Worm (Caenorhabditis elegans) whole organism, L2 larva: ENCODE measurements around the gene glna-2.

Source experiments
- C34F6.9 ChIP-seq: fragments of 150-350 bp; optimal IDR thresholded peaks from 2 replicates; lab custom pipeline; 2014; ENCODE audit warnings: missing biosample characterization, missing genetic modification characterization
- F13H6.1 ChIP-seq: sonication (generic microtip); optimal IDR thresholded peaks from 2 replicates; lab custom pipeline; 2016; ENCODE audit warnings: missing genetic modification characterization, missing compliant biosample characterization
- R02D3.7 ChIP-seq: fragments of 150-350 bp; optimal IDR thresholded peaks from 2 replicates; lab custom pipeline; 2014; ENCODE audit warnings: missing biosample characterization, missing genetic modification characterization
- Y55F3AM.14 ChIP-seq: fragments of 200-800 bp; sonication (Bioruptor generic); optimal IDR thresholded peaks from 2 replicates; lab custom pipeline; 2018; ENCODE audit warnings: mild to moderate bottlenecking, missing genetic modification characterization, missing compliant biosample characterization
- ZK546.5 ChIP-seq: sonication (generic microtip); optimal IDR thresholded peaks from 2 replicates; lab custom pipeline; 2017; ENCODE audit warnings: missing biosample characterization, missing genetic modification characterization
- ama-1 ChIP-seq: fragments of 150-350 bp; optimal IDR thresholded peaks from 2 replicates; lab custom pipeline; 2018; ENCODE audit warnings: inconsistent platforms
- ceh-82 ChIP-seq: fragments of 150-350 bp; optimal IDR thresholded peaks from 2 replicates; lab custom pipeline; 2014; ENCODE audit warnings: missing biosample characterization, missing genetic modification characterization
- crh-2 ChIP-seq: sonication (generic microtip); optimal IDR thresholded peaks from 2 replicates; lab custom pipeline; 2017; ENCODE audit warnings: missing biosample characterization, missing genetic modification characterization
- dmd-4 ChIP-seq: sonication (generic microtip); optimal IDR thresholded peaks from 2 replicates; lab custom pipeline; 2017; ENCODE audit warnings: missing biosample characterization, missing genetic modification characterization
- egl-27 ChIP-seq: sonication (generic microtip); optimal IDR thresholded peaks from 3 replicates; lab custom pipeline; 2017; ENCODE audit warnings: missing biosample characterization, missing genetic modification reagents, missing genetic modification characterization
- elt-1 ChIP-seq: fragments of 150-350 bp; optimal IDR thresholded peaks from 2 replicates; lab custom pipeline; 2014; ENCODE audit warnings: missing biosample characterization, missing genetic modification characterization
- elt-3 ChIP-seq: sonication (generic microtip); optimal IDR thresholded peaks from 2 replicates; lab custom pipeline; 2017; ENCODE audit warnings: missing biosample characterization, missing genetic modification characterization
- fos-1 ChIP-seq: fragments of 150-350 bp; optimal IDR thresholded peaks from 2 replicates; lab custom pipeline; 2014; ENCODE audit warnings: missing biosample characterization, missing genetic modification characterization
- lin-13 ChIP-seq: fragments of 150-350 bp; optimal IDR thresholded peaks from 2 replicates; lab custom pipeline; 2014; ENCODE audit warnings: missing biosample characterization, missing genetic modification reagents, missing genetic modification characterization
- mbf-1 ChIP-seq: sonication (generic microtip); optimal IDR thresholded peaks from 2 replicates; lab custom pipeline; 2017; ENCODE audit warnings: missing biosample characterization, missing genetic modification characterization
- mdl-1 ChIP-seq, 2 experiments: fragments of 150-350 bp in 1 of 2; sonication (generic microtip) in 1 of 2; optimal IDR thresholded peaks; 2 replicates each; lab custom pipeline; 2017; ENCODE audit warnings: missing biosample characterization in 2 of 2, missing genetic modification characterization in 2 of 2
- nhr-10 ChIP-seq: sonication (generic microtip); optimal IDR thresholded peaks from 2 replicates; lab custom pipeline; 2017; ENCODE audit warnings: missing biosample characterization, missing genetic modification characterization
- nhr-11 ChIP-seq: fragments of 150-350 bp; optimal IDR thresholded peaks from 2 replicates; lab custom pipeline; 2014; ENCODE audit warnings: missing biosample characterization, missing genetic modification characterization
- nhr-12 ChIP-seq: fragments of 150-350 bp; optimal IDR thresholded peaks from 2 replicates; lab custom pipeline; 2014; ENCODE audit warnings: missing biosample characterization, missing genetic modification characterization
- nhr-21 ChIP-seq: fragments of 150-350 bp; optimal IDR thresholded peaks from 2 replicates; lab custom pipeline; 2014; ENCODE audit warnings: missing biosample characterization, missing genetic modification characterization
- nhr-237 ChIP-seq: fragments of 150-350 bp; optimal IDR thresholded peaks from 2 replicates; lab custom pipeline; 2014; ENCODE audit warnings: missing biosample characterization, missing genetic modification characterization
- sem-4 ChIP-seq: fragments of 150-350 bp; optimal IDR thresholded peaks from 2 replicates; lab custom pipeline; 2014; ENCODE audit warnings: missing biosample characterization, missing genetic modification reagents, missing genetic modification characterization
- sma-3 ChIP-seq: sonication (generic microtip); optimal IDR thresholded peaks from 2 replicates; lab custom pipeline; 2016; ENCODE audit warnings: missing genetic modification reagents, missing genetic modification characterization, missing compliant biosample characterization
- sma-9 ChIP-seq, 2 experiments: fragments of 150-350 bp in 1 of 2; sonication (generic microtip) in 1 of 2; optimal IDR thresholded peaks; 2 replicates each; lab custom pipeline; 2014 to 2016; ENCODE audit warnings: missing genetic modification characterization in 2 of 2, mild to moderate bottlenecking in 1 of 2, missing biosample characterization in 1 of 2, missing compliant biosample characterization in 1 of 2, missing genetic modification reagents in 1 of 2, moderate library complexity in 1 of 2
- snpc-4 ChIP-seq: fragments of 150-350 bp; optimal IDR thresholded peaks from 2 replicates; lab custom pipeline; 2014; ENCODE audit warnings: missing biosample characterization, missing genetic modification characterization
- unc-39 ChIP-seq: fragments of 150-350 bp; optimal IDR thresholded peaks from 2 replicates; lab custom pipeline; 2014; ENCODE audit warnings: missing biosample characterization, missing genetic modification characterization
- unc-55 ChIP-seq: fragments of 150-350 bp; sonication (generic microtip); optimal IDR thresholded peaks from 3 replicates; lab custom pipeline; 2014; ENCODE audit warnings: missing biosample characterization, missing genetic modification reagents, missing genetic modification characterization
- unc-62 ChIP-seq: fragments of 150-350 bp; optimal IDR thresholded peaks from 2 replicates; lab custom pipeline; 2014; ENCODE audit warnings: missing biosample characterization, missing genetic modification reagents, missing genetic modification characterization
- ztf-4 ChIP-seq: fragments of 150-350 bp; optimal IDR thresholded peaks from 2 replicates; lab custom pipeline; 2014; ENCODE audit warnings: missing biosample characterization, missing genetic modification characterization

The glna-2 gene

ce11 chrII:8057911-8058310, 49.5 kb downstream of the glna-2 start:
- TF ChIP-seq nhr-21 (tag; lab: Kevin White, UChicago) (no peak), nhr-10 (no peak), fos-1 (tag; lab: Kevin White, UChicago) (no peak), crh-2 (tag; lab: Kevin White, UChicago) (no peak), ztf-4 (tag; lab: Kevin White, UChicago) (no peak), lin-13 (GFP tag; lab: Kevin White, UChicago) (no peak), unc-62 (GFP tag; lab: Kevin White, UChicago) (no peak), sem-4 (tag; lab: Kevin White, UChicago) (no peak), Y55F3AM.14 (no peak), C34F6.9 (tag; lab: Kevin White, UChicago) (no peak), unc-39 (tag; lab: Kevin White, UChicago) (no peak), nhr-12 (tag; lab: Kevin White, UChicago) (no peak), sma-3 (GFP tag; lab: Kevin White, UChicago) (no peak), ZK546.5 (no peak), dmd-4 (tag; lab: Kevin White, UChicago) (no peak), unc-55 (GFP tag; lab: Kevin White, UChicago) (no peak), mbf-1 (tag; lab: Kevin White, UChicago) (no peak), snpc-4 (tag; lab: Kevin White, UChicago) (no peak)

ce11 chrII:8058769-8059168, 50.3 kb downstream of the glna-2 start, which contains the start of gene T05H10.8:
Gene T05H10.8, plus strand, starts transcription at chrII:8059069.
- TF ChIP-seq unc-62 (GFP tag; lab: Kevin White, UChicago) (no peak), elt-1 (tag; lab: Kevin White, UChicago) (no peak), nhr-11 (tag; lab: Kevin White, UChicago) (no peak), sma-3 (GFP tag; lab: Kevin White, UChicago) (no peak), ceh-82 (tag; lab: Kevin White, UChicago) (no peak), nhr-237 (tag; lab: Kevin White, UChicago) (no peak), ama-1 (no peak), egl-27 (no peak), mdl-1 (tag; optimal IDR thresholded peaks at IDR 0.05; lab: Kevin White, UChicago) (no peak), elt-3 (no peak), R02D3.7 (tag; lab: Kevin White, UChicago) (no peak), fos-1 (tag; lab: Kevin White, UChicago) (no peak), dmd-4 (tag; lab: Kevin White, UChicago) (no peak), F13H6.1 (no peak), nhr-12 (tag; lab: Kevin White, UChicago) (no peak)

- TF ChIP-seq sma-9 (GFP tag; optimal IDR thresholded peaks at IDR 0.05; lab: Kevin White, UChicago): peak; percentile 18
- no peak for TF ChIP-seq sma-9 (tag; optimal IDR thresholded peaks at IDR 0.05; lab: Kevin White, UChicago)
- peak; percentile 24 for TF ChIP-seq nhr-21 (tag; lab: Kevin White, UChicago)
- TF ChIP-seq mbf-1 (tag; lab: Kevin White, UChicago): no peak
These were observed 51.1 kb downstream of the glna-2 start for ce11 chrII:8059532-8059931.
